Worm (Caenorhabditis elegans) whole organism, L2 larva: ENCODE results near the gene C27H5.12.

Source experiments
- C34F6.9 ChIP-seq: fragments of 150-350 bp; optimal IDR thresholded peaks from 2 replicates; lab custom pipeline; 2014; ENCODE audit warnings: missing biosample characterization, missing genetic modification characterization
- Y55F3AM.14 ChIP-seq: fragments of 200-800 bp; sonication (Bioruptor generic); optimal IDR thresholded peaks from 2 replicates; lab custom pipeline; 2018; ENCODE audit warnings: mild to moderate bottlenecking, missing genetic modification characterization, missing compliant biosample characterization
- alr-1 ChIP-seq: fragments of 150-350 bp; optimal IDR thresholded peaks from 2 replicates; lab custom pipeline; 2014; ENCODE audit warnings: missing biosample characterization, missing genetic modification characterization
- aly-2 ChIP-seq: fragments of 150-350 bp; optimal IDR thresholded peaks from 2 replicates; lab custom pipeline; 2014; ENCODE audit warnings: missing biosample characterization, missing genetic modification characterization
- blmp-1 ChIP-seq: sonication (generic microtip); optimal IDR thresholded peaks from 2 replicates; lab custom pipeline; 2017; ENCODE audit warnings: missing genetic modification characterization, mild to moderate bottlenecking, missing compliant biosample characterization, antibody characterized with exemption, moderate library complexity; ENCODE audit not compliant: insufficient read depth
- ceh-16 ChIP-seq: fragments of 150-350 bp; optimal IDR thresholded peaks from 2 replicates; lab custom pipeline; 2014; ENCODE audit warnings: missing biosample characterization, missing genetic modification characterization
- crh-2 ChIP-seq: sonication (generic microtip); optimal IDR thresholded peaks from 2 replicates; lab custom pipeline; 2017; ENCODE audit warnings: missing biosample characterization, missing genetic modification characterization
- egl-27 ChIP-seq: sonication (generic microtip); optimal IDR thresholded peaks from 3 replicates; lab custom pipeline; 2017; ENCODE audit warnings: missing biosample characterization, missing genetic modification reagents, missing genetic modification characterization
- elt-3 ChIP-seq: sonication (generic microtip); optimal IDR thresholded peaks from 2 replicates; lab custom pipeline; 2017; ENCODE audit warnings: missing biosample characterization, missing genetic modification characterization
- fos-1 ChIP-seq: fragments of 150-350 bp; optimal IDR thresholded peaks from 2 replicates; lab custom pipeline; 2014; ENCODE audit warnings: missing biosample characterization, missing genetic modification characterization
- lsy-2 ChIP-seq, 2 experiments: fragments of 150-350 bp in 1 of 2; sonication (generic microtip) in 1 of 2; optimal IDR thresholded peaks; 2 replicates each; lab custom pipeline; 2014 to 2017; ENCODE audit warnings: missing biosample characterization in 2 of 2, missing genetic modification characterization in 2 of 2
- nhr-10 ChIP-seq: sonication (generic microtip); optimal IDR thresholded peaks from 2 replicates; lab custom pipeline; 2017; ENCODE audit warnings: missing biosample characterization, missing genetic modification characterization
- nhr-11 ChIP-seq: fragments of 150-350 bp; optimal IDR thresholded peaks from 2 replicates; lab custom pipeline; 2014; ENCODE audit warnings: missing biosample characterization, missing genetic modification characterization
- nhr-12 ChIP-seq: fragments of 150-350 bp; optimal IDR thresholded peaks from 2 replicates; lab custom pipeline; 2014; ENCODE audit warnings: missing biosample characterization, missing genetic modification characterization
- nhr-129 ChIP-seq: fragments of 150-350 bp; optimal IDR thresholded peaks from 2 replicates; lab custom pipeline; 2014; ENCODE audit warnings: missing biosample characterization, missing genetic modification characterization
- nhr-21 ChIP-seq: fragments of 150-350 bp; optimal IDR thresholded peaks from 2 replicates; lab custom pipeline; 2014; ENCODE audit warnings: missing biosample characterization, missing genetic modification characterization
- nhr-23 ChIP-seq: fragments of 150-350 bp; optimal IDR thresholded peaks from 2 replicates; lab custom pipeline; 2014; ENCODE audit warnings: missing biosample characterization, missing genetic modification reagents, missing genetic modification characterization
- nhr-237 ChIP-seq: fragments of 150-350 bp; optimal IDR thresholded peaks from 2 replicates; lab custom pipeline; 2014; ENCODE audit warnings: missing biosample characterization, missing genetic modification characterization
- nhr-25 ChIP-seq: fragments of 150-350 bp; sonication (generic microtip); optimal IDR thresholded peaks from 3 replicates; lab custom pipeline; 2014; ENCODE audit warnings: missing biosample characterization, missing genetic modification characterization
- nhr-77 ChIP-seq: fragments of 150-350 bp; optimal IDR thresholded peaks from 2 replicates; lab custom pipeline; 2014; ENCODE audit warnings: missing biosample characterization, missing genetic modification characterization
- sem-4 ChIP-seq: fragments of 150-350 bp; optimal IDR thresholded peaks from 2 replicates; lab custom pipeline; 2014; ENCODE audit warnings: missing biosample characterization, missing genetic modification reagents, missing genetic modification characterization
- skn-1 ChIP-seq: sonication (generic microtip); optimal IDR thresholded peaks from 2 replicates; lab custom pipeline; 2017; ENCODE audit warnings: missing biosample characterization, missing genetic modification characterization
- sma-3 ChIP-seq: sonication (generic microtip); optimal IDR thresholded peaks from 2 replicates; lab custom pipeline; 2016; ENCODE audit warnings: missing genetic modification reagents, missing genetic modification characterization, missing compliant biosample characterization
- sma-9 ChIP-seq, 2 experiments: fragments of 150-350 bp in 1 of 2; sonication (generic microtip) in 1 of 2; optimal IDR thresholded peaks; 2 replicates each; lab custom pipeline; 2014 to 2016; ENCODE audit warnings: missing genetic modification characterization in 2 of 2, mild to moderate bottlenecking in 1 of 2, missing biosample characterization in 1 of 2, missing compliant biosample characterization in 1 of 2, missing genetic modification reagents in 1 of 2, moderate library complexity in 1 of 2
- unc-39 ChIP-seq: fragments of 150-350 bp; optimal IDR thresholded peaks from 2 replicates; lab custom pipeline; 2014; ENCODE audit warnings: missing biosample characterization, missing genetic modification characterization
- unc-55 ChIP-seq: fragments of 150-350 bp; sonication (generic microtip); optimal IDR thresholded peaks from 3 replicates; lab custom pipeline; 2014; ENCODE audit warnings: missing biosample characterization, missing genetic modification reagents, missing genetic modification characterization
- unc-62 ChIP-seq: fragments of 150-350 bp; optimal IDR thresholded peaks from 2 replicates; lab custom pipeline; 2014; ENCODE audit warnings: missing biosample characterization, missing genetic modification reagents, missing genetic modification characterization
- zag-1 ChIP-seq: fragments of 150-350 bp; optimal IDR thresholded peaks from 2 replicates; lab custom pipeline; 2014; ENCODE audit warnings: missing biosample characterization, missing genetic modification characterization
- ztf-1 ChIP-seq: fragments of 200-800 bp; sonication (Bioruptor generic); conservative IDR thresholded peaks from 2 replicates; pipeline ENCODE4 v1.3.6; 2022; ENCODE audit warnings: missing genetic modification characterization, missing compliant biosample characterization
- ztf-4 ChIP-seq: fragments of 150-350 bp; optimal IDR thresholded peaks from 2 replicates; lab custom pipeline; 2014; ENCODE audit warnings: missing biosample characterization, missing genetic modification characterization

The C27H5.12 gene

ce11 chrII:7176108-7176507 is 14.7 kb upstream of the C27H5.12 start:
- no peak for TF ChIP-seq nhr-11 (tag; lab: Kevin White, UChicago)
- TF ChIP-seq C34F6.9 (tag; lab: Kevin White, UChicago) = peak; percentile 0
- no peak for TF ChIP-seq unc-62 (GFP tag; lab: Kevin White, UChicago)

- TF ChIP-seq alr-1 = no peak
- no peak for TF ChIP-seq ztf-4
- TF ChIP-seq ceh-16 (tag; lab: Kevin White, UChicago) = no peak
- no peak for TF ChIP-seq nhr-11 (tag; lab: Kevin White, UChicago)
- no peak for TF ChIP-seq sma-3 (GFP tag; lab: Kevin White, UChicago)
- TF ChIP-seq fos-1 = no peak
- no peak for TF ChIP-seq unc-55 (GFP tag; lab: Kevin White, UChicago)
Measured at ce11 chrII:7174843-7175242, 13.4 kb upstream of the C27H5.12 start, which contains the start of gene glc-4. glc-4 (minus strand) TSS chrII:7174943.

- TF ChIP-seq sma-3 (GFP tag; lab: Kevin White, UChicago) (no peak), elt-3 (tag; lab: Kevin White, UChicago) (no peak), egl-27 (tag; lab: Kevin White, UChicago) (no peak), nhr-11 (tag; lab: Kevin White, UChicago) (no peak), unc-39 (tag; lab: Kevin White, UChicago) (no peak), nhr-21 (tag; lab: Kevin White, UChicago) (no peak), skn-1 (no peak), nhr-25 (no peak), nhr-129 (no peak)
Measured at ce11 chrII:7171305-7171998, 10.0 kb upstream of the C27H5.12 start, which contains the start of gene dyf-13. dyf-13 (minus strand) TSS chrII:7171355.

- no peak for TF ChIP-seq nhr-77 (tag; lab: Kevin White, UChicago)
- TF ChIP-seq sem-4 (tag; lab: Kevin White, UChicago) = no peak
- TF ChIP-seq zag-1 = no peak
- TF ChIP-seq Y55F3AM.14 = no peak
- TF ChIP-seq nhr-237 (tag; lab: Kevin White, UChicago) = no peak
- no peak for TF ChIP-seq ztf-1
- no peak for TF ChIP-seq crh-2 (tag; lab: Kevin White, UChicago)
- no peak for TF ChIP-seq ztf-4
- TF ChIP-seq nhr-10 (tag; lab: Kevin White, UChicago) = no peak
- TF ChIP-seq, all 48 proteins: peak for 0
Measured at ce11 chrII:7168712-7169111, 7.3 kb upstream of the C27H5.12 start, which contains the start of gene col-36. col-36 (minus strand) TSS chrII:7168812.

ce11 chrII:7166768-7167167 is 5.4 kb upstream of the C27H5.12 start:
- TF ChIP-seq ceh-16 (tag; lab: Kevin White, UChicago) (no peak), blmp-1 (tag; lab: Kevin White, UChicago) (no peak), unc-62 (GFP tag; lab: Kevin White, UChicago) (no peak), nhr-10 (tag; lab: Kevin White, UChicago) (no peak), crh-2 (tag; lab: Kevin White, UChicago) (peak; percentile 21), aly-2 (tag; lab: Kevin White, UChicago) (no peak), nhr-25 (no peak), sma-9 (GFP tag; optimal IDR thresholded peaks at IDR 0.05; lab: Kevin White, UChicago) (peak; percentile 46), sma-9 (tag; optimal IDR thresholded peaks at IDR 0.05; lab: Kevin White, UChicago) (no peak), unc-39 (tag; lab: Kevin White, UChicago) (no peak), nhr-23 (tag; lab: Kevin White, UChicago) (no peak), fos-1 (peak; percentile 81)
- TF ChIP-seq, all 48 proteins: peak for 3

- TF ChIP-seq lsy-2 (tag; optimal IDR thresholded peaks at IDR 0.05; lab: Kevin White, UChicago) = no peak
- TF ChIP-seq ztf-1 = no peak
- TF ChIP-seq ztf-4 = no peak
- no peak for TF ChIP-seq nhr-12 (tag; lab: Kevin White, UChicago)
- no peak for TF ChIP-seq nhr-237 (tag; lab: Kevin White, UChicago)
Measured at ce11 chrII:7165749-7166148, 4.3 kb upstream of the C27H5.12 start, which contains the start of gene mfsd-13.2. mfsd-13.2 (minus strand) TSS chrII:7165849.
